Fruit fly (Drosophila melanogaster) whole organism, prepupa: Measurements from ENCODE around the gene vir-1.

Experiments
- CG11294 ChIP-seq: fragments of 200-800 bp; sonication (Bioruptor generic); IDR thresholded peaks from 2 replicates; pipeline ENCODE4 v1.3.6; 2022; ENCODE audit warnings: missing biosample characterization, missing genetic modification characterization
- CG3032 ChIP-seq: fragments of 200-800 bp; optimal IDR thresholded peaks from 2 replicates; lab custom pipeline; 2019; ENCODE audit warnings: missing biosample characterization, mild to moderate bottlenecking, missing genetic modification characterization, moderate library complexity
- Ets21C ChIP-seq: fragments of 200-800 bp; sonication (Bioruptor generic); optimal IDR thresholded peaks from 3 replicates; lab custom pipeline; 2016; ENCODE audit warnings: missing biosample characterization, missing genetic modification characterization
- Hr38 ChIP-seq: sonication (Bioruptor generic); optimal IDR thresholded peaks from 2 replicates; lab custom pipeline; 2016; ENCODE audit warnings: missing biosample characterization, missing genetic modification characterization
- Met ChIP-seq: fragments of 200-800 bp; sonication (Bioruptor generic); optimal IDR thresholded peaks from 3 replicates; lab custom pipeline; 2016; ENCODE audit warnings: missing biosample characterization, missing genetic modification characterization
- acj6 ChIP-seq: fragments of 200-800 bp; sonication (Bioruptor generic); optimal IDR thresholded peaks from 3 replicates; lab custom pipeline; 2016; ENCODE audit warnings: missing biosample characterization, missing genetic modification characterization
- cyc ChIP-seq: fragments of 200-800 bp; sonication (Bioruptor generic); optimal IDR thresholded peaks from 3 replicates; lab custom pipeline; 2016; ENCODE audit warnings: missing biosample characterization, missing genetic modification characterization
- eg ChIP-seq: fragments of 200-800 bp; sonication (Bioruptor generic); IDR thresholded peaks from 3 replicates; pipeline ENCODE4 v1.3.6; 2022; ENCODE audit warnings: missing biosample characterization, missing genetic modification characterization
- fd59A ChIP-seq: fragments of 200-800 bp; sonication (Bioruptor generic); optimal IDR thresholded peaks from 2 replicates; lab custom pipeline; 2017; ENCODE audit warnings: missing biosample characterization, mild to moderate bottlenecking, missing genetic modification characterization, missing genetic modification reagents
- pdm3 ChIP-seq: fragments of 200-800 bp; sonication (Bioruptor generic); optimal IDR thresholded peaks from 3 replicates; lab custom pipeline; 2016; ENCODE audit warnings: missing biosample characterization, missing genetic modification characterization
- salr ChIP-seq, 2 experiments: fragments of 200-800 bp; sonication (Bioruptor generic); optimal IDR thresholded peaks; 3 replicates each; lab custom pipeline; 2016 to 2018; ENCODE audit warnings: missing biosample characterization in 2 of 2, missing genetic modification characterization in 2 of 2, mild to moderate bottlenecking in 1 of 2

DNA sequence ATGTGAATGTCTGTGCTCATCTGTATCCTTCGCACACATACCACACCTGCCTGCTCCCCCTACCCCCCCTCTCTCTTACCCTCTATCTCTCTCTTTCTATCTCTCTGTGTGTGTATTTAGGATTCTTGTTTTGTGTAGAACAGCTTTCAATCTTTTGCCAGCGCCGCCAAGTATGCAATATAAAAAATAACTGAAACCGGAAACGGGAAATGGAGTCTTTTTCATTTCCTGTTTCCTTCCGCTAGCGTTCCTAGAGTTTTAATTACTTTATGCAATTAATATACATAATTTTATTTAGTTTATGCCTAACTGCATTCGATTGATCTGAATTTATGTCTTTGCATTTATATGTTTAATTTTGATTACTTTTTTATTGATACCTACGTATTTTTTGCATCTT lies 30.8 kb downstream of the vir-1 start:
- TF ChIP-seq Ets21C (no peak), CG3032 (no peak), pdm3 (GFP tag; lab: Kevin White, UChicago) (no peak), fd59A (no peak), salr (GFP tag; optimal IDR thresholded peaks at IDR 0.05; lab: Kevin White, UChicago) (no peak), Hr38 (GFP tag; lab: Kevin White, UChicago) (no peak), eg (GFP tag; lab: Robert Waterston, UW) (no peak), cyc (GFP tag; lab: Kevin White, UChicago) (no peak), acj6 (GFP tag; lab: Kevin White, UChicago) (no peak), Met (no peak), CG11294 (GFP tag; lab: Robert Waterston, UW) (no peak)
